Worm (Caenorhabditis elegans) whole organism, midembryonic: ENCODE results near the gene spe-10.

Experiments
- T22C8.4 ChIP-seq: fragments of 200-800 bp; sonication (Bioruptor generic); IDR thresholded peaks from 2 replicates; pipeline ENCODE4 v1.3.6; 2022; ENCODE audit warnings: missing genetic modification characterization, missing compliant biosample characterization
- cog-1 ChIP-seq: sonication (generic microtip); optimal IDR thresholded peaks from 2 replicates; lab custom pipeline; 2016; ENCODE audit warnings: missing genetic modification characterization, missing compliant biosample characterization
- flt-1 ChIP-seq: fragments of 200-800 bp; sonication (Bioruptor generic); IDR thresholded peaks from 2 replicates; pipeline ENCODE4 v1.3.6; 2022; ENCODE audit warnings: missing genetic modification characterization, missing compliant biosample characterization
- klf-2 ChIP-seq: fragments of 200-800 bp; sonication (Bioruptor generic); conservative IDR thresholded peaks from 2 replicates; pipeline ENCODE4 v1.3.6; 2022; ENCODE audit warnings: missing genetic modification reagents, missing genetic modification characterization, missing compliant biosample characterization
- med-1 ChIP-seq: sonication (generic microtip); optimal IDR thresholded peaks from 2 replicates; lab custom pipeline; 2017; ENCODE audit warnings: missing genetic modification characterization, mild to moderate bottlenecking, missing compliant biosample characterization, antibody characterized with exemption, missing genetic modification reagents; ENCODE audit not compliant: insufficient read depth
- ref-1 ChIP-seq: fragments of 200-800 bp; sonication (Bioruptor generic); conservative IDR thresholded peaks from 2 replicates; pipeline ENCODE4 v1.3.6; 2022; ENCODE audit warnings: missing genetic modification reagents, missing genetic modification characterization, missing compliant biosample characterization
- tab-1 ChIP-seq: fragments of 200-800 bp; sonication (Bioruptor generic); IDR thresholded peaks from 2 replicates; pipeline ENCODE4 v1.3.6; 2022; ENCODE audit warnings: missing genetic modification characterization, missing compliant biosample characterization
- ztf-23 ChIP-seq: fragments of 200-800 bp; sonication (Bioruptor generic); IDR thresholded peaks from 2 replicates; pipeline ENCODE4 v1.3.6; 2022; ENCODE audit warnings: missing genetic modification reagents, missing genetic modification characterization, missing compliant biosample characterization
- ztf-29 ChIP-seq: fragments of 200-800 bp; sonication (Bioruptor generic); IDR thresholded peaks from 2 replicates; pipeline ENCODE4 v1.3.6; 2022; ENCODE audit warnings: missing genetic modification reagents, missing genetic modification characterization, missing compliant biosample characterization

The spe-10 gene

DNA sequence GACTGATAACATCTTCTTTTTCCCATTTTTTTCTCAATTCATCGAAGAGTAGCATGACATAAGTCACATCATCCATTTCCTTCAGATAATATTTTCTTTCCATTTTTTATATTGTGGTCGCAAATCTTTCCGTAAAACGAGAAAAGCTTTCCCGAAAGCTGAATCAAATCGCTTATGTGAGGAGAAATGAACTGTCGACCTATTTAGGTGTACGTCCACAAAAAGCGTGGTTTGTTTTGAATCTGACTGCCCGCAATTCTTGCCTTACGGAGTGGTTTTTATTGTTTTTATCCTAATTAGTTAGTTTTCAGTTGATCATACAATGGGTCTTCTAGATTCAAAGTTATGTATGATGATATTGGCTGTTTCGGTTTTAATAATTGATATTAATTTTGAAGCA, 25.8 kb upstream of the spe-10 start, which contains the start of gene ttll-15:
TSS of gene ttll-15 (plus strand) at position 301 of the 400 bp plus-strand sequence.
- TF ChIP-seq ztf-23 (no peak), ztf-29 (no peak), med-1 (GFP tag; lab: Kevin White, UChicago) (no peak), T22C8.4 (GFP tag; lab: Robert Waterston, UW) (no peak), ref-1 (GFP tag; lab: Robert Waterston, UW) (no peak), cog-1 (tag; lab: Kevin White, UChicago) (no peak), klf-2 (GFP tag; lab: Robert Waterston, UW) (no peak), tab-1 (GFP tag; lab: Robert Waterston, UW) (no peak), flt-1 (GFP tag; lab: Robert Waterston, UW) (no peak)

- TF ChIP-seq ztf-29 (no peak), ztf-23 (no peak), flt-1 (GFP tag; lab: Robert Waterston, UW) (no peak), ref-1 (GFP tag; lab: Robert Waterston, UW) (no peak), tab-1 (GFP tag; lab: Robert Waterston, UW) (no peak), klf-2 (GFP tag; lab: Robert Waterston, UW) (no peak), med-1 (GFP tag; lab: Kevin White, UChicago) (no peak), cog-1 (tag; lab: Kevin White, UChicago) (no peak), T22C8.4 (GFP tag; lab: Robert Waterston, UW) (no peak)
Observed at ce11 chrV:10360186-10360585, 23.9 kb upstream of the spe-10 start.

DNA sequence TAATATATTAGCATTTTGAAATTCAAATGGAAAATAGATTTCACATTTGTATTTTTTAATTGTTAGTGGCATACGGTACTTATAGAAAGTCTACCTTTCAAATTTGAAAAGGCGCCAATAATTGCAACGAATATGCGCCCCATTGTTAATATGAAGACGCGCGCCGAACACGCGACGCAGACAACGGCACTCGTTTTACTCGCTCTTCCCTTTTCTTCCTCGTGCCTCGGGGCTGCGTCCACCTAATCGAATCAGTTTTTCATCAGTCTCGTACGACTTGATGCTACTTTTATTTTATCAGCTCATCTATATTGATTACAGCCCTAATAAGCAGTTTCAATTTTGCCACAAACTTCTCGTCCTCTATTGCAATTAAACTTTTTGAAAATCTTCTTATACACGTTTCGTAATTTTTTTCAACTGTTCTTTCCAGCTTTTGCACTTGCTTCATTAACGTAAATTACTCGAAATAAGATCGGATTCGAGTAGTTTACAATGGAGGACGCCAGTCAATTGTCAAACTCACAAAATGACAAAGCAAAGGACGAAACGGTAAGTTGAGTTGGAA, 22.1 kb upstream of the spe-10 start, which contains the start of gene cash-1:
TSS of gene cash-1 (plus strand) at position 432 of the 568 bp plus-strand sequence.
- no peak for TF ChIP-seq tab-1 (GFP tag; lab: Robert Waterston, UW)
- TF ChIP-seq flt-1 (GFP tag; lab: Robert Waterston, UW), result no peak
- 0 out of 2 replicates have a peak, but pooled peaks have one; percentile 18 for TF ChIP-seq ztf-23
- TF ChIP-seq ref-1 (GFP tag; lab: Robert Waterston, UW), result no peak
- TF ChIP-seq cog-1 (tag; lab: Kevin White, UChicago), result no peak

- no peak for TF ChIP-seq flt-1 (GFP tag; lab: Robert Waterston, UW)
- TF ChIP-seq ref-1 (GFP tag; lab: Robert Waterston, UW), result no peak
- TF ChIP-seq ztf-29, result no peak
- no peak for TF ChIP-seq ztf-23
- TF ChIP-seq cog-1 (tag; lab: Kevin White, UChicago), result no peak
- no peak for TF ChIP-seq tab-1 (GFP tag; lab: Robert Waterston, UW)
- TF ChIP-seq T22C8.4 (GFP tag; lab: Robert Waterston, UW), result no peak
- TF ChIP-seq med-1 (GFP tag; lab: Kevin White, UChicago), result no peak
- no peak for TF ChIP-seq klf-2 (GFP tag; lab: Robert Waterston, UW)
Observed at ce11 chrV:10363834-10364233, 20.2 kb upstream of the spe-10 start.

DNA sequence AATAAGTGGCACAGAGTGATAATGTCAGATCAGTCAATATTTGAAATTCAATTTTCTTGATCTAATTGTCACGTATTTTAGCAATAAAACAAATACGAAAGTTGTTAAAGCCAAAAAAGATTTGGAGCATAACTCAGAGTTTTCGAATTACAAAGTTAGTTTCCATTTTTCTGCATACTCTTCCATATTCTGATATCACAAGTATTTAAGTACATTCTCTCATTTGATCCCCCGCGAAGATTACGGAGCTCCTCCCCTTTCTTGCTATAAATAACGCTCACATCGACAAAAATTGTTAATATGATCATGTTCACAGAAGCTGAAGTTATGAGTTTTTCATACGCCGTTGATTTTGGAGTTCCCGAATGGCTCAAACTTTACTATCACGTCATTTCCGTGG, 15.8 kb upstream of the spe-10 start, which contains the start of gene sri-20:
TSS of gene sri-20 (plus strand) at position 301 of the 400 bp plus-strand sequence.
- TF ChIP-seq flt-1 (GFP tag; lab: Robert Waterston, UW) (no peak), med-1 (GFP tag; lab: Kevin White, UChicago) (no peak), klf-2 (GFP tag; lab: Robert Waterston, UW) (no peak), ztf-29 (no peak), T22C8.4 (GFP tag; lab: Robert Waterston, UW) (no peak), ref-1 (GFP tag; lab: Robert Waterston, UW) (no peak), tab-1 (GFP tag; lab: Robert Waterston, UW) (no peak), ztf-23 (no peak), cog-1 (tag; lab: Kevin White, UChicago) (no peak)

DNA sequence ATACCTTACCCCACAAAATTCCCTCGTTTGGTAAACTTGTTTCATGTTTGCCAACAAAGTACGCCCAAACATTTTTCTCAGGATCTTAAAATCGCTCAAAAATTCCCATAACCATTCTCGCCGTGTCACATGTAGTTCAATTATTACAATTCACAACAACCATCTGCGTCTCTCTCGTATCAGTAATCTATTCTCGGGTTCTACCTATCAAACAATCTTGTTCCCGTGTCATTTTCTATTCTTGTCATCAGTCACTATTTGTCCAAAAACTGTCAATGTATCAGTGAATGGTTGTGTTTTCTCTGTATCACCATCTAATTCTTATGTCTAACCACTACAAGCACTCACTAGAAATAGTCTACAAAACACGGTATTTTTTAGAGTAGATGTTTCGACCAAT, 12.9 kb upstream of the spe-10 start:
- no peak for TF ChIP-seq cog-1 (tag; lab: Kevin White, UChicago)
- no peak for TF ChIP-seq ref-1 (GFP tag; lab: Robert Waterston, UW)
- no peak for TF ChIP-seq klf-2 (GFP tag; lab: Robert Waterston, UW)

- TF ChIP-seq flt-1 (GFP tag; lab: Robert Waterston, UW), result no peak
- no peak for TF ChIP-seq tab-1 (GFP tag; lab: Robert Waterston, UW)
- TF ChIP-seq ref-1 (GFP tag; lab: Robert Waterston, UW), result no peak
- no peak for TF ChIP-seq cog-1 (tag; lab: Kevin White, UChicago)
- TF ChIP-seq klf-2 (GFP tag; lab: Robert Waterston, UW), result no peak
- TF ChIP-seq med-1 (GFP tag; lab: Kevin White, UChicago), result no peak
- no peak for TF ChIP-seq ztf-23
- no peak for TF ChIP-seq T22C8.4 (GFP tag; lab: Robert Waterston, UW)
- no peak for TF ChIP-seq ztf-29
Observed at ce11 chrV:10371951-10372350, 12.1 kb upstream of the spe-10 start, which contains the start of gene ugt-49. Gene ugt-49, plus strand, starts transcription at chrV:10372321.

- TF ChIP-seq ztf-23 (no peak), klf-2 (GFP tag; lab: Robert Waterston, UW) (no peak), tab-1 (GFP tag; lab: Robert Waterston, UW) (no peak), cog-1 (tag; lab: Kevin White, UChicago) (no peak), ref-1 (GFP tag; lab: Robert Waterston, UW) (no peak), med-1 (GFP tag; lab: Kevin White, UChicago) (no peak), flt-1 (GFP tag; lab: Robert Waterston, UW) (no peak), T22C8.4 (GFP tag; lab: Robert Waterston, UW) (no peak), ztf-29 (no peak)
Observed at ce11 chrV:10379293-10379692, 4.8 kb upstream of the spe-10 start, which contains the start of gene AC3.12. Gene AC3.12, minus strand, starts transcription at chrV:10379393.

DNA sequence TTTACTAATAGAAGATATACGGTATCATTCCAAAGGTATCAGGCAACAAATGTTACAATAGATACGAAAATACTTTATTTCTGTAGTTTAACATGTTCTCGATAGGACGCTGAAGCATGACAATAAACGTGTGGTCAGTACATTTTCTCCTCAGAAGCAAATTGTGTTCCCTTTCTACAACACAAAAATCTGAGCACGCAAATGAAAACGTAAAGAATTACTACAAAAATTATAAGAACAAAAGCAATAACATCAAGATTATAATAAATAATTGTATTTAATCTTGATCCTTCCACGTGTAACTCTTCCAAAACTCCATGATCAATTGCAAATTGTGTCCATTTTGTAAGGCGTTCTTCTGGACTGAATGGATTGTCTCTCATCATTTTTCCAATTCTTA, 4.3 kb upstream of the spe-10 start:
- TF ChIP-seq ztf-23 (no peak), klf-2 (GFP tag; lab: Robert Waterston, UW) (no peak), ref-1 (GFP tag; lab: Robert Waterston, UW) (no peak), tab-1 (GFP tag; lab: Robert Waterston, UW) (no peak), flt-1 (GFP tag; lab: Robert Waterston, UW) (no peak), ztf-29 (no peak), med-1 (GFP tag; lab: Kevin White, UChicago) (no peak), T22C8.4 (GFP tag; lab: Robert Waterston, UW) (no peak), cog-1 (tag; lab: Kevin White, UChicago) (no peak)
